Fruit fly (Drosophila melanogaster) S2 (cell line): ENCODE measurements around the gene Noc2.

Experiments
- CG8478 ChIP-seq: fragments of >200 bp; optimal IDR thresholded peaks from 2 replicates; lab custom pipeline; 2018
- CTCF ChIP-seq, 2 experiments: fragments of >200 bp; optimal IDR thresholded peaks; 2 replicates each; lab custom pipeline; 2018

DNA sequence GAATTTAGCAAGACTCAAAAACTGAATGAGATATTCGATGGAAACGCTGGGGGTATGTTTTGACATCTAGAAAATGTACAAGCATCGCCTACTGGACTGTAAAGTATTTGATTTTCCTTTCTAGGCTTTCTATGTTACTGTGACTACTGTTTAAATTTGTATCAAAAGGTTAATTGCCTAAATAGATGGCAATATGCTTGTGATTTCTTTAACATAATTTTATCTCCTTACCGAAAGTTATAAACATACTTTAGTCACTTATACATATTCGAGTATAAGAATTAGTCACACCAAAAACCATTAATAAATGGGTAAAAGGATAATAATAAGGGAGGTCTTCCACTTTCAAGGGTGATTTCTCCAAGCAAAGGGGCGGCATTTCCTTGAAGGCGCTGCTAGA is 39.3 kb downstream of the Noc2 start, which contains the start of gene CG31988:
- TF ChIP-seq CG8478 (lab: Kevin White, UChicago) (no peak), CTCF (optimal IDR thresholded peaks at IDR 0.05; lab: Kevin White, UChicago) (no peak)
